Worm (Caenorhabditis elegans): ENCODE data around the gene nhr-255.

Gene nhr-255

DNA sequence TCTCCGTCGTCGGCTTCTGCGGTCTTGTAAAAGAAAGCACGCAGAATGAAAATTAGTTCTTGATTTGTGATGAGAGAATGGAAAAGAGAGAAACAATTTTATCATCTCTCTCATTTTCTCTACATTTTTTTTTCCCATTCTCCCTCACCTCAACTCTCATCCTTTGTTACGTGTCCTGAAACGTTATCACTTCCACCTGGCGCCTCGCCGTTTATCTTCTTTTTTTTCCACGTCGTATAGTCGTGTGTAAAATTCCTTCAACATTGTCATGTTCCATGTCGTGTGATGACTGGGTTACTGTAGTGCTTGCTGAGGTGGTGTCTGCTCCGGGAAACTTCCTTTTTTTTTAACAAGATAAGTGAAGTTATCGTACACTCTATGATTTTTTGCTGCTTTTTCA lies 37.1 kb downstream of the nhr-255 start (continued):
- peak; percentile 53; the same call in 1 of the 2 replicates for TF ChIP-seq php-3 (GFP tag; IDR thresholded peaks at IDR 0.05)
- no peak for TF ChIP-seq vab-7 (GFP tag; IDR thresholded peaks at IDR 0.05)
- TF ChIP-seq lir-3 (tag; optimal IDR thresholded peaks at IDR 0.05) = no peak
- no peak for TF ChIP-seq lin-39 (tag; optimal IDR thresholded peaks at IDR 0.05)
- no peak for TF ChIP-seq spr-1 (tag; optimal IDR thresholded peaks at IDR 0.05)
- TF ChIP-seq daf-16 (GFP tag; optimal IDR thresholded peaks at IDR 0.05) = peak in 1 of 2 experiments; percentile 29
- peak; percentile 78 for TF ChIP-seq daf-16 (tag; optimal IDR thresholded peaks at IDR 0.05)
- TF ChIP-seq daf-19 (GFP tag; conservative IDR thresholded peaks at IDR 0.05) = no peak
- TF ChIP-seq ztf-11 (tag; optimal IDR thresholded peaks at IDR 0.05) = no peak
- TF ChIP-seq T20F7.1 (GFP tag; optimal IDR thresholded peaks at IDR 0.05) = peak; percentile 65
- TF ChIP-seq madf-5 (GFP tag; IDR thresholded peaks at IDR 0.05) = no peak
- no peak for TF ChIP-seq nhr-25 (tag; optimal IDR thresholded peaks at IDR 0.05; ENCODE audit: borderline replicate concordance, insufficient read depth)
- peak; percentile 72 for TF ChIP-seq mxl-3 (GFP tag; optimal IDR thresholded peaks at IDR 0.05)
- TF ChIP-seq F37D6.2 (tag; optimal IDR thresholded peaks at IDR 0.05) = no peak
- peak; percentile 92 for TF ChIP-seq aha-1 (tag)
- TF ChIP-seq hif-1 (tag; optimal IDR thresholded peaks at IDR 0.05) = peak in 1 of 2 experiments; percentile 80
- no peak for TF ChIP-seq zip-2 (tag; optimal IDR thresholded peaks at IDR 0.05)
- peak in 1 of 2 experiments; percentile 96 for TF ChIP-seq unc-62 (GFP tag; optimal IDR thresholded peaks at IDR 0.05 in 1 of 2)
- no peak for TF ChIP-seq unc-62 (tag; optimal IDR thresholded peaks at IDR 0.05)
- no peak for TF ChIP-seq Y105C5A.15 (GFP tag; IDR thresholded peaks at IDR 0.05)
- TF ChIP-seq attf-4 (tag; optimal IDR thresholded peaks at IDR 0.05) = no peak
- peak; percentile 76 for TF ChIP-seq mep-1 (tag; optimal IDR thresholded peaks at IDR 0.05)
- TF ChIP-seq pha-4 (GFP tag; IDR thresholded peaks at IDR 0.05) = peak; percentile 19; the same call in 1 of the 2 replicates
- no peak for TF ChIP-seq pha-4 (tag; optimal IDR thresholded peaks at IDR 0.05)
- no peak for TF ChIP-seq skn-1 (tag; optimal IDR thresholded peaks at IDR 0.05)
- TF ChIP-seq nhr-237 (tag; optimal IDR thresholded peaks at IDR 0.05) = no peak
- peak; percentile 34 to 89 for TF ChIP-seq lsy-2 (tag; optimal IDR thresholded peaks at IDR 0.05)
- TF ChIP-seq dpl-1 (GFP tag; optimal IDR thresholded peaks at IDR 0.05) = no peak
- peak; percentile 43 for TF ChIP-seq nhr-10 (tag; optimal IDR thresholded peaks at IDR 0.05)
- TF ChIP-seq Y75B8A.6 (GFP tag; IDR thresholded peaks at IDR 0.05) = no peak
- no peak for TF ChIP-seq ceh-82 (tag; optimal IDR thresholded peaks at IDR 0.05)
- no peak for TF ChIP-seq set-16 (GFP tag; IDR thresholded peaks at IDR 0.05)
- TF ChIP-seq unc-130 (GFP tag; optimal IDR thresholded peaks at IDR 0.05) = no peak
- TF ChIP-seq lim-7 (GFP tag; IDR thresholded peaks at IDR 0.05) = no peak
- TF ChIP-seq egl-27 (tag; optimal IDR thresholded peaks at IDR 0.05) = no peak
- TF ChIP-seq unc-39 (tag; optimal IDR thresholded peaks at IDR 0.05) = no peak
- TF ChIP-seq ceh-20 (GFP tag; IDR thresholded peaks at IDR 0.05) = no peak
- no peak for TF ChIP-seq spr-3 (GFP tag; optimal IDR thresholded peaks at IDR 0.05)
- TF ChIP-seq F10B5.3 (tag; optimal IDR thresholded peaks at IDR 0.05) = no peak
- no peak for TF ChIP-seq F49E8.2 (tag; optimal IDR thresholded peaks at IDR 0.05; ENCODE audit: borderline replicate concordance)
- TF ChIP-seq tag-97 (GFP tag; IDR thresholded peaks at IDR 0.05) = no peak
- TF ChIP-seq zfp-3 (GFP tag; conservative IDR thresholded peaks at IDR 0.05) = no peak
- TF ChIP-seq ceh-28 (tag; optimal IDR thresholded peaks at IDR 0.05) = no peak
- TF ChIP-seq zip-11 (GFP tag; IDR thresholded peaks at IDR 0.05) = no peak
- no peak for TF ChIP-seq R02D3.7 (tag; optimal IDR thresholded peaks at IDR 0.05)
- peak; percentile 94 for TF ChIP-seq dve-1 (tag; optimal IDR thresholded peaks at IDR 0.05; ENCODE audit: insufficient read depth)
- peak; percentile 35 for TF ChIP-seq lin-13 (GFP tag; optimal IDR thresholded peaks at IDR 0.05)
- no peak for TF ChIP-seq ztf-7 (tag; optimal IDR thresholded peaks at IDR 0.05)
- TF ChIP-seq ama-1 (optimal IDR thresholded peaks at IDR 0.05) = no peak
- no peak for TF ChIP-seq nhr-111 (GFP tag; optimal IDR thresholded peaks at IDR 0.05)
- TF ChIP-seq lin-1 (GFP tag; IDR thresholded peaks at IDR 0.05) = peak; percentile 90
- TF ChIP-seq nhr-76 (tag; optimal IDR thresholded peaks at IDR 0.05) = no peak
- TF ChIP-seq hlh-30 (tag; optimal IDR thresholded peaks at IDR 0.05; ENCODE audit: insufficient read depth) = peak; percentile 90
